Worm (Caenorhabditis elegans): Measurements from ENCODE around the gene F28C1.1.

The F28C1.1 gene

ce11 chrV:12465399-12465798 is 14.8 kb downstream of the F28C1.1 start:
- no peak for TF ChIP-seq hmbx-1 (tag; optimal IDR thresholded peaks at IDR 0.05)
- TF ChIP-seq ceh-13 (GFP tag; optimal IDR thresholded peaks at IDR 0.05): no peak
- no peak for TF ChIP-seq ets-7 (tag; optimal IDR thresholded peaks at IDR 0.05)
- TF ChIP-seq pes-1 (GFP tag; IDR thresholded peaks at IDR 0.05): no peak
- TF ChIP-seq flt-1 (GFP tag; IDR thresholded peaks at IDR 0.05): no peak
- TF ChIP-seq hmg-4 (GFP tag; optimal IDR thresholded peaks at IDR 0.05): peak; percentile 43
- no peak for TF ChIP-seq B0310.2 (tag; optimal IDR thresholded peaks at IDR 0.05)

DNA sequence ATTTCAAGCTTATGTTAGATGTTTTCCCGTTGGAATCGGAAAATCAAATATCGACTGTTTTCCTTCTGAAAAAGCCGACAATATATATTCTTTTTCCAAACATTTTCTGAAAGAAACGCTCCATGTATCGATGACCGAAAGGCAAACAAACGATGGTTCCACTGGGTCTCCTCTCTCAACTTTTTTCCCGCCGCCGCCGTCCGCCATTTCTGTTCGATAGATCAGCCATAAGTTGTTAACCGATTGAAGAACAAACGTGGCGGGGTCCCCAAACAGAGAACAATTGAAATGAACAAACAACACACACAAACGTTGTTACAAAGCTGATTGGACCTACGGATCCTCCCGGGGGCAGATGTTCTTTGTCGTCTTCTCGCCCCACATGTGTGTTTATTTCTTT is 16.0 kb downstream of the F28C1.1 start:
- no peak for TF ChIP-seq F13C5.2 (tag; optimal IDR thresholded peaks at IDR 0.05)
- TF ChIP-seq ama-1 (optimal IDR thresholded peaks at IDR 0.05): no peak
- no peak for TF ChIP-seq aly-1 (tag; optimal IDR thresholded peaks at IDR 0.05)
- no peak for TF ChIP-seq tra-4 (tag; optimal IDR thresholded peaks at IDR 0.05)
- TF ChIP-seq hmg-4 (GFP tag; optimal IDR thresholded peaks at IDR 0.05): no peak
- no peak for TF ChIP-seq pes-1 (GFP tag; IDR thresholded peaks at IDR 0.05)
- TF ChIP-seq flt-1 (GFP tag; IDR thresholded peaks at IDR 0.05): no peak
- no peak for TF ChIP-seq ceh-13 (GFP tag; optimal IDR thresholded peaks at IDR 0.05)
- no peak for TF ChIP-seq tbx-11 (GFP tag; IDR thresholded peaks at IDR 0.05)
- no peak for TF ChIP-seq tbx-37 (GFP tag; conservative IDR thresholded peaks at IDR 0.05)
- TF ChIP-seq B0310.2 (tag; optimal IDR thresholded peaks at IDR 0.05): no peak
- no peak for TF ChIP-seq sea-1 (GFP tag; conservative IDR thresholded peaks at IDR 0.05)
- no peak for TF ChIP-seq ceh-36 (tag; optimal IDR thresholded peaks at IDR 0.05)
- no peak for TF ChIP-seq hmbx-1 (tag; optimal IDR thresholded peaks at IDR 0.05)

DNA sequence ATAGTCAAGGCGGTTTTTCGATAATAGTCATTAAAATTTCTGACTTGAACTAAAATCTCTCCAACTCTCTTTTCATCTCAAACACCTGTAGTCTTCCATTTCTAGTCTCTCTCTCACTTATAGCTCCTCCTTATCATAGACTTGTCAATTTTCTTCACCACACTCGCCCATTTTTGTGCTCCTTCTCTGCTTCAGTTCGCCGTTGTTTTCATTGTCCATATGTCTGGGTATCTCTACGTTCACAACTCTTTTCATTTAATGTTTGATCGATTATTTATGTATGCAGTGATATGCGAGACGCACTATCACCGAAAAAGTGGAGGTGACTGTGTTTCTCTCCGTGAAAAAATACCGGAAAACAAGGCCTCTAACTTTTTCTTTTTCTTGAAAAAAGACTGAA is 17.1 kb downstream of the F28C1.1 start:
- no peak for TF ChIP-seq pes-1 (GFP tag; IDR thresholded peaks at IDR 0.05)
- TF ChIP-seq hmg-4 (GFP tag; optimal IDR thresholded peaks at IDR 0.05): no peak
- no peak for TF ChIP-seq aly-1 (tag; optimal IDR thresholded peaks at IDR 0.05)
- no peak for TF ChIP-seq ama-1 (optimal IDR thresholded peaks at IDR 0.05)
- TF ChIP-seq tra-4 (tag; optimal IDR thresholded peaks at IDR 0.05): no peak
- no peak for TF ChIP-seq sea-1 (GFP tag; conservative IDR thresholded peaks at IDR 0.05)
- TF ChIP-seq F13C5.2 (tag; optimal IDR thresholded peaks at IDR 0.05): no peak
- TF ChIP-seq scrt-1 (GFP tag; IDR thresholded peaks at IDR 0.05): no peak
- no peak for TF ChIP-seq hmbx-1 (tag; optimal IDR thresholded peaks at IDR 0.05)
- TF ChIP-seq hnd-1 (tag; optimal IDR thresholded peaks at IDR 0.05): no peak
- no peak for TF ChIP-seq tbx-37 (GFP tag; conservative IDR thresholded peaks at IDR 0.05)
- TF ChIP-seq B0310.2 (tag; optimal IDR thresholded peaks at IDR 0.05): no peak
- no peak for TF ChIP-seq ceh-36 (tag; optimal IDR thresholded peaks at IDR 0.05)
- no peak for TF ChIP-seq ets-7 (tag; optimal IDR thresholded peaks at IDR 0.05)
- no peak for TF ChIP-seq flt-1 (GFP tag; IDR thresholded peaks at IDR 0.05)
- no peak for TF ChIP-seq ceh-13 (GFP tag; optimal IDR thresholded peaks at IDR 0.05)

DNA sequence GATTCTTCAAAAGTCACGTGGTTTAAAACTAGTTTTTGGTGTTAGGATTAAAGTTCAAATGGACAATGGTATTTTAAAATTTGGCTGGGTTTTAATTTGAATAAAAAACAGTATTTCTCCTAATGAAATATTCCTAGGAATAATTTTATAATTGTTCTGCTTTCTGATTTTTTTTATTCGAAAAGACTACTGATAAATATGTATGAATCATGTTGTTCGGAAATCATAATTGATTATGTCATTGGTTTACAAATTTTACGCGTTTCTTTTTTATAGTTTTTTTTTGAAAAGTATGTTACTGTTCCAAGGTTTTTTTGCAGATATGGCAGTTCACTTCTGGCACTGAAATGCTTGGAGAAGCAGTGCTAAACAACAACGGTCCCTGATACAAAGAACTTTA is 17.8 kb downstream of the F28C1.1 start, which contains the start of gene F28C1.3:
Gene F28C1.3 (plus strand): TSS at position 301 of the 400 bp plus-strand sequence.
- no peak for TF ChIP-seq ceh-36 (tag; optimal IDR thresholded peaks at IDR 0.05)
- TF ChIP-seq tra-4 (tag; optimal IDR thresholded peaks at IDR 0.05): no peak
- no peak for TF ChIP-seq B0310.2 (tag; optimal IDR thresholded peaks at IDR 0.05)
- no peak for TF ChIP-seq ets-7 (tag; optimal IDR thresholded peaks at IDR 0.05)

ce11 chrV:12470324-12470723 is 19.7 kb downstream of the F28C1.1 start:
- TF ChIP-seq tbx-37 (GFP tag; conservative IDR thresholded peaks at IDR 0.05) (no peak), ceh-13 (GFP tag; optimal IDR thresholded peaks at IDR 0.05) (no peak), ets-7 (tag; optimal IDR thresholded peaks at IDR 0.05) (no peak), flt-1 (GFP tag; IDR thresholded peaks at IDR 0.05) (no peak), scrt-1 (GFP tag; IDR thresholded peaks at IDR 0.05) (no peak), tbx-11 (GFP tag; IDR thresholded peaks at IDR 0.05) (no peak), ceh-36 (tag; optimal IDR thresholded peaks at IDR 0.05) (no peak), hmbx-1 (tag; optimal IDR thresholded peaks at IDR 0.05) (no peak), hnd-1 (tag; optimal IDR thresholded peaks at IDR 0.05) (no peak), pes-1 (GFP tag; IDR thresholded peaks at IDR 0.05) (no peak), B0310.2 (tag; optimal IDR thresholded peaks at IDR 0.05) (no peak), F13C5.2 (tag; optimal IDR thresholded peaks at IDR 0.05) (no peak), ama-1 (optimal IDR thresholded peaks at IDR 0.05) (no peak), aly-1 (tag; optimal IDR thresholded peaks at IDR 0.05) (no peak), hmg-4 (GFP tag; optimal IDR thresholded peaks at IDR 0.05) (no peak), tra-4 (tag; optimal IDR thresholded peaks at IDR 0.05) (no peak), sea-1 (GFP tag; conservative IDR thresholded peaks at IDR 0.05) (no peak)

ce11 chrV:12475360-12475759 is 24.8 kb downstream of the F28C1.1 start:
- TF ChIP-seq sea-1 (GFP tag; conservative IDR thresholded peaks at IDR 0.05) (no peak), tra-4 (tag; optimal IDR thresholded peaks at IDR 0.05) (no peak)

DNA sequence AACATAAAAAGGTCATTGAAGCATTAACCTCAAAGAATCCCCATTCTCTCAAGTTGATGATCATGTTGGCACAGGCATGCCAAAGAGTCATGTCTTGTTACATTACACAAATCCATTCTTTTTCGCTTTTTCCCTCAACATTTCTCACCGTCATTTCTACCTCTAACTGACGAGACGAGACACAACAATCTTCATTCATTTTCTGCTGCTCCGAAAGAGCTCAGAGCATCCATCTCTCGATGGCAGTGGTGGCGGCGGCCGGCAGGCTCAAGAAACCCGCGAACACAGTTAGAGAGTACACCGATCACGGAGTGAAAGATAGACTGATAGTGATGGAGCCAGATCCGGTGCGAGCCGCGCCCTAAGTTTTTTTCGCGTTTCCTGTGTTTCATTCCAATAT is 26.5 kb downstream of the F28C1.1 start:
- no peak for TF ChIP-seq scrt-1 (GFP tag; IDR thresholded peaks at IDR 0.05)
- no peak for TF ChIP-seq B0310.2 (tag; optimal IDR thresholded peaks at IDR 0.05)
- TF ChIP-seq ceh-13 (GFP tag; optimal IDR thresholded peaks at IDR 0.05): no peak
- TF ChIP-seq sea-1 (GFP tag; conservative IDR thresholded peaks at IDR 0.05): no peak
- TF ChIP-seq tbx-37 (GFP tag; conservative IDR thresholded peaks at IDR 0.05): no peak
- TF ChIP-seq ceh-36 (tag; optimal IDR thresholded peaks at IDR 0.05): no peak
- no peak for TF ChIP-seq ets-7 (tag; optimal IDR thresholded peaks at IDR 0.05)
- TF ChIP-seq hmbx-1 (tag; optimal IDR thresholded peaks at IDR 0.05): no peak
- no peak for TF ChIP-seq aly-1 (tag; optimal IDR thresholded peaks at IDR 0.05)
- no peak for TF ChIP-seq F13C5.2 (tag; optimal IDR thresholded peaks at IDR 0.05)
- TF ChIP-seq flt-1 (GFP tag; IDR thresholded peaks at IDR 0.05): no peak

DNA sequence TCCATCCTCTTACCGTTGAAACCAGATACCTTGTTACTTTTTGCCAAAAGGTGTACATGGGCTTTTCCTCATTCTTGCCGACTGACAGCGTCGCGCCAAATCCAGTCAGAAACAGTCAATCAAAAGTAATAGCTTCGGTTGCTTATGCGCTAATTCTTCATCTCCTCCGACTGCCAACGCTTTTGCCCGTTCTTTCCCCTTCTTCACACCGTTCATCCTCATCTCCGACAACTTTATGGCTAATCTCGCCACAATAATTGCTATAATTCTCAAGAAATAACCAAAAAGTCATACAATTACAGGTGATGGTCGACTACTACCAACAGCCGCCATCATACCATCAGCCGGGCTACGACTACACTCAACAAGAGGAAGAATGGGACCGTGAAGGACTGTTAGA is 27.5 kb downstream of the F28C1.1 start, which contains the start of gene atn-1:
Gene atn-1 (plus strand): TSS at position 301 of the 400 bp plus-strand sequence.
- TF ChIP-seq hmbx-1 (tag; optimal IDR thresholded peaks at IDR 0.05): no peak
- TF ChIP-seq sea-1 (GFP tag; conservative IDR thresholded peaks at IDR 0.05): no peak
